Fruit fly (Drosophila melanogaster) whole organism, embryonic: ENCODE results near the gene CG7231.

Experiments used
- C15 ChIP-seq: fragments of 200-800 bp; sonication (Bioruptor generic); IDR thresholded peaks from 3 replicates; pipeline ENCODE4 v1.3.6; 2022; ENCODE audit warnings: missing biosample characterization, missing genetic modification characterization
- CG10321 ChIP-seq: fragments of 200-800 bp; sonication (Bioruptor generic); IDR thresholded peaks from 2 replicates; pipeline ENCODE4 v1.3.6; 2022; ENCODE audit warnings: missing biosample characterization, missing genetic modification characterization
- CG10462 ChIP-seq: fragments of 200-800 bp; sonication (Bioruptor generic); optimal IDR thresholded peaks from 2 replicates; lab custom pipeline; 2016; ENCODE audit warnings: missing biosample characterization, missing genetic modification characterization
- CG11398 ChIP-seq: fragments of 200-800 bp; sonication (Bioruptor generic); optimal IDR thresholded peaks from 2 replicates; lab custom pipeline; 2016; ENCODE audit warnings: missing biosample characterization, missing genetic modification characterization
- CG12155 ChIP-seq: fragments of 200-800 bp; sonication (Bioruptor generic); optimal IDR thresholded peaks from 3 replicates; lab custom pipeline; 2016; ENCODE audit warnings: missing biosample characterization, missing genetic modification characterization
- CG12744 ChIP-seq: fragments of 200-800 bp; sonication (Bioruptor generic); optimal IDR thresholded peaks from 2 replicates; lab custom pipeline; 2016; ENCODE audit warnings: missing biosample characterization, missing genetic modification characterization
- CG15601 ChIP-seq: fragments of 200-800 bp; sonication (Bioruptor generic); optimal IDR thresholded peaks from 3 replicates; lab custom pipeline; 2019; ENCODE audit warnings: missing biosample characterization, mild to moderate bottlenecking, missing genetic modification characterization, moderate library complexity
- CG1832 ChIP-seq: fragments of 200-800 bp; sonication (Bioruptor generic); optimal IDR thresholded peaks from 2 replicates; lab custom pipeline; 2017; ENCODE audit warnings: missing biosample characterization, mild to moderate bottlenecking, missing genetic modification characterization, inconsistent platforms
- CG18599 ChIP-seq: fragments of 200-800 bp; sonication (Bioruptor generic); optimal IDR thresholded peaks from 3 replicates; lab custom pipeline; 2017; ENCODE audit warnings: missing biosample characterization, missing genetic modification characterization, mild to moderate bottlenecking, moderate library complexity, missing genetic modification reagents
- CG3407 ChIP-seq: fragments of 200-800 bp; sonication (Bioruptor generic); optimal IDR thresholded peaks from 2 replicates; lab custom pipeline; 2018; ENCODE audit warnings: missing biosample characterization, mild to moderate bottlenecking, missing genetic modification characterization
- CG6254 ChIP-seq: fragments of 200-800 bp; sonication (Bioruptor generic); optimal IDR thresholded peaks from 3 replicates; lab custom pipeline; 2017; ENCODE audit warnings: mild to moderate bottlenecking, missing biosample characterization, missing genetic modification reagents, missing genetic modification characterization
- CG6854 ChIP-seq: fragments of 200-800 bp; sonication (Bioruptor generic); optimal IDR thresholded peaks from 3 replicates; lab custom pipeline; 2017; ENCODE audit warnings: missing biosample characterization, mild to moderate bottlenecking, missing genetic modification characterization
- CG7839 ChIP-seq: fragments of 200-800 bp; sonication (Bioruptor generic); optimal IDR thresholded peaks from 3 replicates; lab custom pipeline; 2018; ENCODE audit warnings: missing biosample characterization, mild to moderate bottlenecking, missing genetic modification characterization, moderate library complexity
- CG7963 ChIP-seq: fragments of 200-800 bp; sonication (Bioruptor generic); IDR thresholded peaks from 3 replicates; pipeline ENCODE4 v1.3.6; 2022; ENCODE audit warnings: missing biosample characterization, missing genetic modification characterization; ENCODE audit not compliant: partially characterized antibody
- CTCF ChIP-seq: fragments of 200-800 bp; sonication (Bioruptor generic); optimal IDR thresholded peaks from 2 replicates; lab custom pipeline; 2017; ENCODE audit warnings: missing biosample characterization, mild to moderate bottlenecking, missing genetic modification characterization, moderate library complexity
- Camta ChIP-seq: fragments of 200-800 bp; sonication (Bioruptor generic); optimal IDR thresholded peaks from 2 replicates; lab custom pipeline; 2016; ENCODE audit warnings: missing biosample characterization, missing genetic modification characterization
- D19A ChIP-seq: fragments of 200-800 bp; optimal IDR thresholded peaks from 3 replicates; lab custom pipeline; 2019; ENCODE audit warnings: missing biosample characterization, mild to moderate bottlenecking, missing genetic modification characterization, moderate library complexity
- Dip2 ChIP-seq: fragments of 200-800 bp; sonication (Bioruptor generic); IDR thresholded peaks from 2 replicates; pipeline ENCODE4 v1.3.6; 2022; ENCODE audit warnings: missing biosample characterization, missing genetic modification characterization
- E2f2 ChIP-seq: fragments of 200-800 bp; sonication (Bioruptor generic); IDR thresholded peaks from 2 replicates; pipeline ENCODE4 v1.3.6; 2022; ENCODE audit warnings: missing biosample characterization, missing genetic modification characterization
- H15 ChIP-seq: fragments of 200-800 bp; sonication (Bioruptor generic); IDR thresholded peaks from 3 replicates; pipeline ENCODE4 v1.3.6; 2022; ENCODE audit warnings: missing biosample characterization, missing genetic modification characterization
- H2.0 ChIP-seq: fragments of 200-800 bp; sonication (Bioruptor generic); IDR thresholded peaks from 2 replicates; pipeline ENCODE4 v1.3.6; 2022; ENCODE audit warnings: missing biosample characterization, missing genetic modification characterization
- HLHmδ ChIP-seq: fragments of 200-800 bp; sonication (Bioruptor generic); optimal IDR thresholded peaks from 2 replicates; lab custom pipeline; 2018; ENCODE audit warnings: missing biosample characterization, mild to moderate bottlenecking, missing genetic modification characterization, moderate library complexity
- Nf-YC ChIP-seq: fragments of 200-800 bp; optimal IDR thresholded peaks from 3 replicates; lab custom pipeline; 2019; ENCODE audit warnings: missing biosample characterization, mild to moderate bottlenecking, missing genetic modification characterization, moderate library complexity
- Ravus ChIP-seq: fragments of 200-800 bp; sonication (Bioruptor generic); IDR thresholded peaks from 2 replicates; pipeline ENCODE4 v1.3.6; 2022; ENCODE audit warnings: missing biosample characterization, missing genetic modification characterization
- Rfx ChIP-seq: fragments of 200-800 bp; sonication (Bioruptor generic); IDR thresholded peaks from 2 replicates; pipeline ENCODE4 v1.3.6; 2022; ENCODE audit warnings: missing biosample characterization, missing genetic modification characterization
- Scr ChIP-seq: fragments of 200-800 bp; sonication (Bioruptor generic); IDR thresholded peaks from 2 replicates; pipeline ENCODE4 v1.3.6; 2022; ENCODE audit warnings: missing biosample characterization, missing genetic modification characterization; ENCODE audit not compliant: partially characterized antibody
- Sry-δ ChIP-seq: fragments of 200-800 bp; sonication (Bioruptor generic); optimal IDR thresholded peaks from 2 replicates; lab custom pipeline; 2016; ENCODE audit warnings: missing biosample characterization, missing genetic modification characterization
- TFAM ChIP-seq: fragments of 200-800 bp; sonication (Bioruptor generic); optimal IDR thresholded peaks from 2 replicates; lab custom pipeline; 2017; ENCODE audit warnings: missing biosample characterization, missing genetic modification characterization, inconsistent platforms
- Taf1 ChIP-seq: fragments of 200-800 bp; sonication (Bioruptor generic); IDR thresholded peaks from 2 replicates; pipeline ENCODE4 v1.3.6; 2022; ENCODE audit warnings: missing biosample characterization, missing genetic modification characterization
- chinmo ChIP-seq: fragments of 200-800 bp; sonication (Bioruptor generic); IDR thresholded peaks from 4 replicates; pipeline ENCODE4 v1.3.6; 2022; ENCODE audit warnings: missing biosample characterization, missing genetic modification characterization; ENCODE audit not compliant: partially characterized antibody
- gcm ChIP-seq: fragments of 200-800 bp; sonication (Bioruptor generic); optimal IDR thresholded peaks from 2 replicates; lab custom pipeline; 2019; ENCODE audit warnings: missing biosample characterization, mild to moderate bottlenecking, missing genetic modification characterization, moderate library complexity
- gem ChIP-seq: fragments of 200-800 bp; sonication (Bioruptor generic); optimal IDR thresholded peaks from 2 replicates; lab custom pipeline; 2019; ENCODE audit warnings: missing biosample characterization, mild to moderate bottlenecking, missing genetic modification characterization, moderate library complexity
- gsb ChIP-seq: fragments of 200-800 bp; sonication (Bioruptor generic); IDR thresholded peaks from 2 replicates; pipeline ENCODE4 v1.3.6; 2022; ENCODE audit warnings: missing biosample characterization, missing genetic modification characterization
- gsb-n ChIP-seq: fragments of 200-800 bp; sonication (Bioruptor generic); optimal IDR thresholded peaks from 3 replicates; lab custom pipeline; 2018; ENCODE audit warnings: missing biosample characterization, mild to moderate bottlenecking, missing genetic modification characterization
- hbn ChIP-seq: fragments of 200-800 bp; sonication (Bioruptor generic); IDR thresholded peaks from 2 replicates; pipeline ENCODE4 v1.3.6; 2022; ENCODE audit warnings: missing biosample characterization, missing genetic modification characterization; ENCODE audit not compliant: partially characterized antibody
- hth ChIP-seq: fragments of >200 bp; optimal IDR thresholded peaks from 2 replicates; lab custom pipeline; 2017; ENCODE audit warnings: inconsistent platforms
- kah ChIP-seq: fragments of 200-800 bp; sonication (Bioruptor generic); optimal IDR thresholded peaks from 2 replicates; lab custom pipeline; 2018; ENCODE audit warnings: missing biosample characterization, mild to moderate bottlenecking, missing genetic modification characterization
- nau ChIP-seq: fragments of 200-800 bp; sonication (Bioruptor generic); optimal IDR thresholded peaks from 3 replicates; lab custom pipeline; 2017; ENCODE audit warnings: missing biosample characterization, mild to moderate bottlenecking, missing genetic modification characterization, missing genetic modification reagents
- onecut ChIP-seq: fragments of 200-800 bp; sonication (Bioruptor generic); IDR thresholded peaks from 2 replicates; pipeline ENCODE4 v1.3.6; 2022; ENCODE audit warnings: missing biosample characterization, missing genetic modification characterization
- pum ChIP-seq: fragments of 200-800 bp; sonication (Bioruptor generic); optimal IDR thresholded peaks from 2 replicates; lab custom pipeline; 2016; ENCODE audit warnings: missing biosample characterization, missing genetic modification characterization
- rib ChIP-seq: fragments of 200-800 bp; sonication (Bioruptor generic); IDR thresholded peaks from 2 replicates; pipeline ENCODE4 v1.3.6; 2022; ENCODE audit warnings: missing biosample characterization, missing genetic modification characterization
- run ChIP-seq: fragments of 200-800 bp; sonication (Bioruptor generic); optimal IDR thresholded peaks from 3 replicates; lab custom pipeline; 2018; ENCODE audit warnings: missing biosample characterization, mild to moderate bottlenecking, missing genetic modification characterization
- sqz ChIP-seq: fragments of 200-800 bp; sonication (Bioruptor generic); optimal IDR thresholded peaks from 3 replicates; lab custom pipeline; 2018; ENCODE audit warnings: missing biosample characterization, mild to moderate bottlenecking, missing genetic modification characterization
- sr ChIP-seq: fragments of 200-800 bp; sonication (Bioruptor generic); IDR thresholded peaks from 3 replicates; pipeline ENCODE4 v1.3.6; 2022; ENCODE audit warnings: missing biosample characterization, missing genetic modification characterization
- tup ChIP-seq: fragments of 200-800 bp; sonication (Bioruptor generic); optimal IDR thresholded peaks from 2 replicates; lab custom pipeline; 2016; ENCODE audit warnings: missing biosample characterization, mild to moderate bottlenecking, missing genetic modification characterization, moderate library complexity
- yki ChIP-seq: fragments of >200 bp; optimal IDR thresholded peaks from 3 replicates; lab custom pipeline; 2018
- zen2 ChIP-seq: fragments of 200-800 bp; sonication (Bioruptor generic); IDR thresholded peaks from 3 replicates; pipeline ENCODE4 v1.3.6; 2022; ENCODE audit warnings: missing biosample characterization, missing genetic modification characterization; ENCODE audit not compliant: partially characterized antibody
- zfh2 ChIP-seq: fragments of 200-800 bp; sonication (Bioruptor generic); optimal IDR thresholded peaks from 2 replicates; lab custom pipeline; 2016; ENCODE audit warnings: missing biosample characterization, missing genetic modification characterization

CG7231 gene

dm6 chr2L:7957068-7957868, 26.5 kb upstream of the CG7231 start (continued):
- TF ChIP-seq zen2 (GFP tag; lab: Robert Waterston, UW) = no peak
- no peak for TF ChIP-seq HLHmδ
- peak; percentile 69 for TF ChIP-seq onecut
- peak; percentile 24 for TF ChIP-seq CG15601 (tag; lab: Kevin White, UChicago)
- no peak for TF ChIP-seq sr
- TF ChIP-seq Scr = no peak
- peak; percentile 53 for TF ChIP-seq E2f2 (GFP tag; lab: Robert Waterston, UW)
- no peak for TF ChIP-seq yki (lab: Kevin White, UChicago)
- peak; percentile 6 for TF ChIP-seq gcm (GFP tag; lab: Kevin White, UChicago)
- TF ChIP-seq hbn = no peak
- peak; percentile 72; the same call in 1 of the 4 replicates for TF ChIP-seq chinmo (GFP tag; lab: Robert Waterston, UW)
- TF ChIP-seq CG18599 (GFP tag; lab: Kevin White, UChicago) = peak; percentile 36
- TF ChIP-seq D19A = peak; percentile 57
- peak; percentile 21 for TF ChIP-seq gsb-n (tag; lab: Kevin White, UChicago)
- no peak for TF ChIP-seq run (tag; lab: Kevin White, UChicago)
- TF ChIP-seq hth (lab: Kevin White, UChicago) = no peak
- TF ChIP-seq CG12155 (GFP tag; lab: Kevin White, UChicago) = no peak
- TF ChIP-seq CG6254 (GFP tag; lab: Kevin White, UChicago) = no peak
- TF ChIP-seq C15 (GFP tag; lab: Robert Waterston, UW) = no peak
- peak; percentile 70 for TF ChIP-seq gem (tag; lab: Kevin White, UChicago)
- no peak for TF ChIP-seq gsb (GFP tag; lab: Robert Waterston, UW)
- no peak for TF ChIP-seq Dip2 (GFP tag; lab: Robert Waterston, UW)
- TF ChIP-seq H15 (GFP tag; lab: Robert Waterston, UW) = no peak
- 0 out of 2 replicates have a peak, but pooled peaks have one; percentile 10 for TF ChIP-seq CG10321 (GFP tag; lab: Robert Waterston, UW)
- no peak for TF ChIP-seq tup (GFP tag; lab: Kevin White, UChicago)
- no peak for TF ChIP-seq CG12744 (GFP tag; lab: Kevin White, UChicago)
- TF ChIP-seq pum (GFP tag; lab: Kevin White, UChicago) = peak; percentile 2
- TF ChIP-seq CG11398 (GFP tag; lab: Kevin White, UChicago) = no peak

dm6 chr2L:7960581-7961530, 22.9 kb upstream of the CG7231 start:
- TF ChIP-seq CG3407 (peak; percentile 17), CG10462 (GFP tag; lab: Kevin White, UChicago) (no peak), CG7963 (no peak), CTCF (GFP tag; lab: Kevin White, UChicago) (no peak), Rfx (GFP tag; lab: Robert Waterston, UW) (peak; percentile 58; the same call in 1 of the 2 replicates), Ravus (no peak), CG7839 (peak; percentile 4), onecut (no peak), rib (GFP tag; lab: Robert Waterston, UW) (0 out of 2 replicates have a peak, but pooled peaks have one; percentile 11), sqz (GFP tag; lab: Kevin White, UChicago) (no peak), kah (GFP tag; lab: Kevin White, UChicago) (no peak), CG6854 (GFP tag; lab: Kevin White, UChicago) (peak; percentile 26), zfh2 (GFP tag; lab: Kevin White, UChicago) (no peak), TFAM (GFP tag; lab: Kevin White, UChicago) (no peak), nau (GFP tag; lab: Kevin White, UChicago) (peak; percentile 42), Taf1 (GFP tag; lab: Robert Waterston, UW) (no peak; the same call in 1 of the 2 replicates), H2.0 (no peak), E2f2 (GFP tag; lab: Robert Waterston, UW) (no peak), Camta (no peak), Nf-YC (peak; percentile 23), Sry-δ (no peak), CG1832 (GFP tag; lab: Kevin White, UChicago) (no peak)
